Worm (Caenorhabditis elegans) whole organism, L2 larva: Measurements from ENCODE around the gene nlp-79.
A peak's percentile ranks its signal among the peaks of the same experiment; 100 is the strongest.

Experiments
- R02D3.7 ChIP-seq: fragments of 150-350 bp; optimal IDR thresholded peaks from 2 replicates; lab custom pipeline; 2014; ENCODE audit warnings: missing biosample characterization, missing genetic modification characterization
- Y55F3AM.14 ChIP-seq: fragments of 200-800 bp; sonication (Bioruptor generic); optimal IDR thresholded peaks from 2 replicates; lab custom pipeline; 2018; ENCODE audit warnings: mild to moderate bottlenecking, missing genetic modification characterization, missing compliant biosample characterization
- ZK546.5 ChIP-seq: sonication (generic microtip); optimal IDR thresholded peaks from 2 replicates; lab custom pipeline; 2017; ENCODE audit warnings: missing biosample characterization, missing genetic modification characterization
- aly-2 ChIP-seq: fragments of 150-350 bp; optimal IDR thresholded peaks from 2 replicates; lab custom pipeline; 2014; ENCODE audit warnings: missing biosample characterization, missing genetic modification characterization
- blmp-1 ChIP-seq: sonication (generic microtip); optimal IDR thresholded peaks from 2 replicates; lab custom pipeline; 2017; ENCODE audit warnings: missing genetic modification characterization, mild to moderate bottlenecking, missing compliant biosample characterization, antibody characterized with exemption, moderate library complexity; ENCODE audit not compliant: insufficient read depth
- ceh-16 ChIP-seq: fragments of 150-350 bp; optimal IDR thresholded peaks from 2 replicates; lab custom pipeline; 2014; ENCODE audit warnings: missing biosample characterization, missing genetic modification characterization
- crh-2 ChIP-seq: sonication (generic microtip); optimal IDR thresholded peaks from 2 replicates; lab custom pipeline; 2017; ENCODE audit warnings: missing biosample characterization, missing genetic modification characterization
- elt-1 ChIP-seq: fragments of 150-350 bp; optimal IDR thresholded peaks from 2 replicates; lab custom pipeline; 2014; ENCODE audit warnings: missing biosample characterization, missing genetic modification characterization
- lin-13 ChIP-seq: fragments of 150-350 bp; optimal IDR thresholded peaks from 2 replicates; lab custom pipeline; 2014; ENCODE audit warnings: missing biosample characterization, missing genetic modification reagents, missing genetic modification characterization
- mab-5 ChIP-seq: fragments of 150-350 bp; optimal IDR thresholded peaks from 2 replicates; lab custom pipeline; 2014; ENCODE audit warnings: missing biosample characterization, missing genetic modification characterization
- nhr-10 ChIP-seq: sonication (generic microtip); optimal IDR thresholded peaks from 2 replicates; lab custom pipeline; 2017; ENCODE audit warnings: missing biosample characterization, missing genetic modification characterization
- nhr-11 ChIP-seq: fragments of 150-350 bp; optimal IDR thresholded peaks from 2 replicates; lab custom pipeline; 2014; ENCODE audit warnings: missing biosample characterization, missing genetic modification characterization
- nhr-129 ChIP-seq: fragments of 150-350 bp; optimal IDR thresholded peaks from 2 replicates; lab custom pipeline; 2014; ENCODE audit warnings: missing biosample characterization, missing genetic modification characterization
- nhr-21 ChIP-seq: fragments of 150-350 bp; optimal IDR thresholded peaks from 2 replicates; lab custom pipeline; 2014; ENCODE audit warnings: missing biosample characterization, missing genetic modification characterization
- nhr-23 ChIP-seq: fragments of 150-350 bp; optimal IDR thresholded peaks from 2 replicates; lab custom pipeline; 2014; ENCODE audit warnings: missing biosample characterization, missing genetic modification reagents, missing genetic modification characterization
- nhr-25 ChIP-seq: fragments of 150-350 bp; sonication (generic microtip); optimal IDR thresholded peaks from 3 replicates; lab custom pipeline; 2014; ENCODE audit warnings: missing biosample characterization, missing genetic modification characterization
- peb-1 ChIP-seq: fragments of 150-350 bp; optimal IDR thresholded peaks from 2 replicates; lab custom pipeline; 2014; ENCODE audit warnings: missing biosample characterization, missing genetic modification characterization
- sem-4 ChIP-seq: fragments of 150-350 bp; optimal IDR thresholded peaks from 2 replicates; lab custom pipeline; 2014; ENCODE audit warnings: missing biosample characterization, missing genetic modification reagents, missing genetic modification characterization
- sma-3 ChIP-seq: sonication (generic microtip); optimal IDR thresholded peaks from 2 replicates; lab custom pipeline; 2016; ENCODE audit warnings: missing genetic modification reagents, missing genetic modification characterization, missing compliant biosample characterization
- sma-9 ChIP-seq, 2 experiments: fragments of 150-350 bp in 1 of 2; sonication (generic microtip) in 1 of 2; optimal IDR thresholded peaks; 2 replicates each; lab custom pipeline; 2014 to 2016; ENCODE audit warnings: missing genetic modification characterization in 2 of 2, mild to moderate bottlenecking in 1 of 2, missing biosample characterization in 1 of 2, missing compliant biosample characterization in 1 of 2, missing genetic modification reagents in 1 of 2, moderate library complexity in 1 of 2
- snpc-4 ChIP-seq: fragments of 150-350 bp; optimal IDR thresholded peaks from 2 replicates; lab custom pipeline; 2014; ENCODE audit warnings: missing biosample characterization, missing genetic modification characterization
- unc-39 ChIP-seq: fragments of 150-350 bp; optimal IDR thresholded peaks from 2 replicates; lab custom pipeline; 2014; ENCODE audit warnings: missing biosample characterization, missing genetic modification characterization
- unc-55 ChIP-seq: fragments of 150-350 bp; sonication (generic microtip); optimal IDR thresholded peaks from 3 replicates; lab custom pipeline; 2014; ENCODE audit warnings: missing biosample characterization, missing genetic modification reagents, missing genetic modification characterization
- unc-62 ChIP-seq: fragments of 150-350 bp; optimal IDR thresholded peaks from 2 replicates; lab custom pipeline; 2014; ENCODE audit warnings: missing biosample characterization, missing genetic modification reagents, missing genetic modification characterization
- zag-1 ChIP-seq: fragments of 150-350 bp; optimal IDR thresholded peaks from 2 replicates; lab custom pipeline; 2014; ENCODE audit warnings: missing biosample characterization, missing genetic modification characterization
- ztf-1 ChIP-seq: fragments of 200-800 bp; sonication (Bioruptor generic); conservative IDR thresholded peaks from 2 replicates; pipeline ENCODE4 v1.3.6; 2022; ENCODE audit warnings: missing genetic modification characterization, missing compliant biosample characterization
- ztf-4 ChIP-seq: fragments of 150-350 bp; optimal IDR thresholded peaks from 2 replicates; lab custom pipeline; 2014; ENCODE audit warnings: missing biosample characterization, missing genetic modification characterization

The nlp-79 gene

ce11 chrIV:13154391-13155283, 5.3 kb downstream of the nlp-79 start, which contains the start of the genes crld-1 and msh-5:
crld-1 (minus strand) TSS chrIV:13154441.
msh-5 (plus strand) TSS chrIV:13155233.
- TF ChIP-seq sma-9 (GFP tag; optimal IDR thresholded peaks at IDR 0.05; lab: Kevin White, UChicago) (no peak), sma-9 (tag; optimal IDR thresholded peaks at IDR 0.05; lab: Kevin White, UChicago) (no peak), zag-1 (tag; lab: Kevin White, UChicago) (no peak), unc-55 (GFP tag; lab: Kevin White, UChicago) (peak; percentile 2), nhr-129 (tag; lab: Kevin White, UChicago) (peak; percentile 44), ceh-16 (tag; lab: Kevin White, UChicago) (no peak)
- TF ChIP-seq, all 48 proteins: peak for 2

ce11 chrIV:13165181-13165580, 15.8 kb downstream of the nlp-79 start, which contains the start of gene scl-14:
scl-14 (plus strand) TSS chrIV:13165481.
- no peak for TF ChIP-seq nhr-25 (tag; lab: Kevin White, UChicago)

- no peak for TF ChIP-seq nhr-21 (tag; lab: Kevin White, UChicago)
- TF ChIP-seq ztf-1 (GFP tag; lab: Robert Waterston, UW) = no peak
- TF ChIP-seq blmp-1 = no peak
- no peak for TF ChIP-seq aly-2 (tag; lab: Kevin White, UChicago)
Observed at ce11 chrIV:13167534-13167933, 18.2 kb downstream of the nlp-79 start.

- TF ChIP-seq R02D3.7 = no peak
- TF ChIP-seq Y55F3AM.14 (GFP tag; lab: Kevin White, UChicago) = no peak
- no peak for TF ChIP-seq nhr-25 (tag; lab: Kevin White, UChicago)
- no peak for TF ChIP-seq snpc-4
- TF ChIP-seq lin-13 (GFP tag; lab: Kevin White, UChicago) = no peak
- TF ChIP-seq, all 48 proteins: peak for 0
Observed at ce11 chrIV:13170241-13170640, 20.9 kb downstream of the nlp-79 start, which contains the start of gene nas-14. nas-14 (plus strand) TSS chrIV:13170541.

- no peak for TF ChIP-seq unc-39 (tag; lab: Kevin White, UChicago)
- TF ChIP-seq nhr-23 (tag; lab: Kevin White, UChicago) = no peak
- TF ChIP-seq crh-2 = no peak
- TF ChIP-seq nhr-129 (tag; lab: Kevin White, UChicago) = no peak
- no peak for TF ChIP-seq sma-3 (GFP tag; lab: Kevin White, UChicago)
- TF ChIP-seq sem-4 = no peak
- TF ChIP-seq ZK546.5 (tag; lab: Kevin White, UChicago) = no peak
- TF ChIP-seq mab-5 (tag; lab: Kevin White, UChicago) = no peak
- TF ChIP-seq sma-9 (GFP tag; optimal IDR thresholded peaks at IDR 0.05; lab: Kevin White, UChicago) = no peak
- TF ChIP-seq sma-9 (tag; optimal IDR thresholded peaks at IDR 0.05; lab: Kevin White, UChicago) = no peak
- TF ChIP-seq zag-1 (tag; lab: Kevin White, UChicago) = no peak
- no peak for TF ChIP-seq aly-2 (tag; lab: Kevin White, UChicago)
- TF ChIP-seq peb-1 (tag; lab: Kevin White, UChicago) = no peak
- TF ChIP-seq nhr-21 (tag; lab: Kevin White, UChicago) = no peak
- TF ChIP-seq nhr-10 (tag; lab: Kevin White, UChicago) = no peak
- TF ChIP-seq blmp-1 = no peak
- TF ChIP-seq ztf-4 (tag; lab: Kevin White, UChicago) = no peak
- no peak for TF ChIP-seq snpc-4
Observed at ce11 chrIV:13173359-13173758, 24.0 kb downstream of the nlp-79 start.

ce11 chrIV:13179295-13179694, 29.9 kb downstream of the nlp-79 start, which contains the start of gene lev-1:
lev-1 (minus strand) TSS chrIV:13179395.
- TF ChIP-seq unc-62 (GFP tag; lab: Kevin White, UChicago) (no peak), nhr-129 (tag; lab: Kevin White, UChicago) (peak; percentile 31)

- TF ChIP-seq nhr-11 (tag; lab: Kevin White, UChicago) (no peak), peb-1 (tag; lab: Kevin White, UChicago) (no peak), elt-1 (tag; lab: Kevin White, UChicago) (no peak)
Observed at ce11 chrIV:13180723-13181122, 31.3 kb downstream of the nlp-79 start, which contains the start of gene F58D2.3. F58D2.3 (minus strand) TSS chrIV:13180823.
